Fruit fly (Drosophila melanogaster) whole organism, adult: Measurements from ENCODE around the gene plh.

Experiments
- CG11617 ChIP-seq: fragments of 200-800 bp; sonication (Bioruptor generic); optimal IDR thresholded peaks from 2 replicates; lab custom pipeline; 2017; ENCODE audit warnings: mild to moderate bottlenecking, missing biosample characterization, missing genetic modification reagents, missing genetic modification characterization
- CG12768 ChIP-seq: fragments of 200-800 bp; sonication (Bioruptor generic); optimal IDR thresholded peaks from 2 replicates; lab custom pipeline; 2017; ENCODE audit warnings: missing biosample characterization, missing genetic modification characterization, mild to moderate bottlenecking, moderate library complexity, missing genetic modification reagents
- CG14711 ChIP-seq: fragments of 200-800 bp; sonication (Bioruptor generic); optimal IDR thresholded peaks from 2 replicates; lab custom pipeline; 2018; ENCODE audit warnings: missing biosample characterization, mild to moderate bottlenecking, missing genetic modification characterization, moderate library complexity
- CG1620 ChIP-seq: fragments of 200-800 bp; sonication (Bioruptor generic); optimal IDR thresholded peaks from 2 replicates; lab custom pipeline; 2016; ENCODE audit warnings: missing biosample characterization, missing genetic modification characterization
- CG33017 ChIP-seq: fragments of 200-800 bp; sonication (Bioruptor generic); optimal IDR thresholded peaks from 2 replicates; lab custom pipeline; 2018; ENCODE audit warnings: missing biosample characterization, mild to moderate bottlenecking, missing genetic modification characterization, moderate library complexity
- CG5204 ChIP-seq: fragments of 200-800 bp; sonication (Bioruptor generic); optimal IDR thresholded peaks from 2 replicates; lab custom pipeline; 2016; ENCODE audit warnings: missing biosample characterization, missing genetic modification characterization
- CG7045 ChIP-seq: fragments of 200-800 bp; sonication (Bioruptor generic); optimal IDR thresholded peaks from 2 replicates; lab custom pipeline; 2017; ENCODE audit warnings: missing biosample characterization, mild to moderate bottlenecking, missing genetic modification characterization
- CG7101 ChIP-seq: fragments of 200-800 bp; sonication (Bioruptor generic); optimal IDR thresholded peaks from 2 replicates; lab custom pipeline; 2018; ENCODE audit warnings: missing biosample characterization, mild to moderate bottlenecking, missing genetic modification characterization, moderate library complexity
- Clk ChIP-seq: fragments of 200-800 bp; sonication (Bioruptor generic); optimal IDR thresholded peaks from 2 replicates; lab custom pipeline; 2017; ENCODE audit warnings: missing biosample characterization, missing genetic modification characterization
- Crg-1 ChIP-seq: fragments of 200-800 bp; sonication (Bioruptor generic); optimal IDR thresholded peaks from 2 replicates; lab custom pipeline; 2016; ENCODE audit warnings: missing biosample characterization, missing genetic modification characterization
- Hr96 ChIP-seq: fragments of 200-800 bp; sonication (Bioruptor generic); optimal IDR thresholded peaks from 2 replicates; lab custom pipeline; 2016; ENCODE audit warnings: missing biosample characterization, missing genetic modification characterization
- Mnt ChIP-seq: fragments of 200-800 bp; sonication (Bioruptor generic); optimal IDR thresholded peaks from 2 replicates; lab custom pipeline; 2016; ENCODE audit warnings: missing biosample characterization, mild to moderate bottlenecking, missing genetic modification characterization
- bab1 ChIP-seq: fragments of 200-800 bp; sonication (Bioruptor generic); optimal IDR thresholded peaks from 3 replicates; lab custom pipeline; 2019; ENCODE audit warnings: missing biosample characterization, mild to moderate bottlenecking, missing genetic modification characterization, moderate library complexity
- cic ChIP-seq: fragments of 200-800 bp; sonication (Bioruptor generic); optimal IDR thresholded peaks from 2 replicates; lab custom pipeline; 2017; ENCODE audit warnings: missing biosample characterization, mild to moderate bottlenecking, missing genetic modification characterization, moderate library complexity
- cnc ChIP-seq, 2 experiments: fragments of >200 bp; optimal IDR thresholded peaks; 2 replicates each; lab custom pipeline; 2017
- kay ChIP-seq: fragments of 200-800 bp; sonication (Bioruptor generic); peaks from one replicate; lab custom pipeline; 2016; ENCODE audit warnings: missing biosample characterization, missing genetic modification characterization, borderline replicate concordance
- ovo ChIP-seq: fragments of 200-800 bp; sonication (Bioruptor generic); optimal IDR thresholded peaks from 2 replicates; lab custom pipeline; 2016; ENCODE audit warnings: missing biosample characterization, missing genetic modification characterization
- pad ChIP-seq: fragments of 200-800 bp; sonication (Bioruptor generic); optimal IDR thresholded peaks from 3 replicates; lab custom pipeline; 2017; ENCODE audit warnings: missing biosample characterization, missing genetic modification characterization, mild to moderate bottlenecking, moderate library complexity, missing genetic modification reagents
- tj ChIP-seq: fragments of 200-800 bp; sonication (Bioruptor generic); optimal IDR thresholded peaks from 3 replicates; lab custom pipeline; 2017; ENCODE audit warnings: missing biosample characterization, mild to moderate bottlenecking, missing genetic modification characterization, moderate library complexity
- toe ChIP-seq: fragments of 200-800 bp; sonication (Bioruptor generic); optimal IDR thresholded peaks from 2 replicates; lab custom pipeline; 2016; ENCODE audit warnings: missing biosample characterization, missing genetic modification characterization

Gene plh

DNA sequence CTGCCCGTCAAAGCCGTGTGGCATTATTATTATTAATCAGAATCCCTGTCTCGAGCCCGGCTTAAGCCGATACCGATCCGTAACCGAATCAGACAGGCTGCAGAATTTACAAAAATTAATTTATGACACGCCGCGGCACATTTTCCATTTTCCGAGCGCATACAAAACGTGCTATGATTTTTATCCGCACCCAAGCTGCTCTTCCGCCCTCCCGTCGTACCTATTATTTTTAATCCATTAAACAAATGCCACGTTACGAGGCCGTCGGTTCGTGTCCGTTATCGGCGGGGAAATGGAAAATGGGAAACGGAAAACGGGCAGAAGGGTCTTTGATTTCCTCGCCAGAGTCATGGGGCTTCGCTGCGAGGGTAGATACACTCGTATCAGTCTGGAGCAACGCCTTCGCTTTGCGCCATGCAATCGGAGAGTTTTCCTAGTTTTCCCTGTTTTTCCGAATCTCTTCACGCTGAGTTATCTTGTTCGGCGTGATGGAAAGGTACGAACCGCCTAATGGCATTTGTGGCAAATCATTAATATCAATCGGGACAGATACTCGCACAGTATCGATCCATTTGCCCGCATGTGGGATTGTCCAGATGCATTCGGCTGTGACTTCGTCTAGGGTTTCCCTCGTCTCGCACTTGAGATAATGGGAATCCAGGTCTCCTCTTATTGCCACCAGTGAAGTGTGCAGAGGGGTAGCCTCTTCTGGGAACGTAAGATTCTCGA is 30.6 kb downstream of the plh start:
- no peak for TF ChIP-seq cic (GFP tag; lab: Kevin White, UChicago)
- no peak for TF ChIP-seq Clk (GFP tag; lab: Kevin White, UChicago)
- no peak for TF ChIP-seq pad (GFP tag; lab: Kevin White, UChicago)
- TF ChIP-seq kay (GFP tag; lab: Kevin White, UChicago) = no peak
- TF ChIP-seq tj (GFP tag; lab: Kevin White, UChicago) = no peak
- TF ChIP-seq Crg-1 (GFP tag; lab: Kevin White, UChicago) = no peak
- no peak for TF ChIP-seq CG7101 (tag; lab: Kevin White, UChicago)
- no peak for TF ChIP-seq CG11617 (GFP tag; lab: Kevin White, UChicago)
- TF ChIP-seq CG33017 (tag; lab: Kevin White, UChicago) = no peak
- TF ChIP-seq toe (GFP tag; lab: Kevin White, UChicago) = no peak
- no peak for TF ChIP-seq ovo (GFP tag; lab: Kevin White, UChicago)
- TF ChIP-seq bab1 = no peak
- TF ChIP-seq CG12768 = no peak
- no peak for TF ChIP-seq CG1620 (GFP tag; lab: Kevin White, UChicago)
- TF ChIP-seq Hr96 = no peak
- no peak for TF ChIP-seq CG7045 (GFP tag; lab: Kevin White, UChicago)
- TF ChIP-seq Mnt (GFP tag; lab: Kevin White, UChicago) = no peak
- no peak for TF ChIP-seq CG14711 (tag; lab: Kevin White, UChicago)

DNA sequence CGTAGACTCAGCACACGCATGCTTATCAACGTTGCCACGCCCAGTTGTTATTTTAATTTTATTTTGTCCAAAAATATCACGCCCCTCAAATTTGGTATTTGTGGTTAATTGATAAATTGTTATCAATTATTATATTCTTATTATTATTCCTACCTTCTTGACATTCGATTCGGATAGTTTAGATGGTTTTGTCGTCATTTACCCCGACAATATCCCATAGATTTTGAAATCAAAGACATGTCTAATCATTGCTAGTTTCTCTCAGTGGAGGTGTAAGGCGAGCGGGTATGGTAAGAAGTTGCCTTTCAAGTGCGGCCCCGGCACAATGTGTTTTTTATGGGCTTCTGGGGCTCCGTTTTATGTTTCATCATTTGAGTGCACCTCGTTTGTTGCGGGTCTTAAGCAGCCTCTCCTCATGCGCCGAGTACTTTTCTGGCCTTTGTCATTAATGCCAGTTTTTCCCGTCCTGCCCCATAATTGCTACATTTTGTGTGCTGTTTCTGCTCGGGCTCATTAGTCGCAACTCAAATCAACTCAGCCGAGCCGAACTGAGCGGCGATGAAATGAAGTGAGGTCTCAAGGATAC is 31.6 kb downstream of the plh start:
- no peak for TF ChIP-seq Clk (GFP tag; lab: Kevin White, UChicago)
- no peak for TF ChIP-seq Hr96

DNA sequence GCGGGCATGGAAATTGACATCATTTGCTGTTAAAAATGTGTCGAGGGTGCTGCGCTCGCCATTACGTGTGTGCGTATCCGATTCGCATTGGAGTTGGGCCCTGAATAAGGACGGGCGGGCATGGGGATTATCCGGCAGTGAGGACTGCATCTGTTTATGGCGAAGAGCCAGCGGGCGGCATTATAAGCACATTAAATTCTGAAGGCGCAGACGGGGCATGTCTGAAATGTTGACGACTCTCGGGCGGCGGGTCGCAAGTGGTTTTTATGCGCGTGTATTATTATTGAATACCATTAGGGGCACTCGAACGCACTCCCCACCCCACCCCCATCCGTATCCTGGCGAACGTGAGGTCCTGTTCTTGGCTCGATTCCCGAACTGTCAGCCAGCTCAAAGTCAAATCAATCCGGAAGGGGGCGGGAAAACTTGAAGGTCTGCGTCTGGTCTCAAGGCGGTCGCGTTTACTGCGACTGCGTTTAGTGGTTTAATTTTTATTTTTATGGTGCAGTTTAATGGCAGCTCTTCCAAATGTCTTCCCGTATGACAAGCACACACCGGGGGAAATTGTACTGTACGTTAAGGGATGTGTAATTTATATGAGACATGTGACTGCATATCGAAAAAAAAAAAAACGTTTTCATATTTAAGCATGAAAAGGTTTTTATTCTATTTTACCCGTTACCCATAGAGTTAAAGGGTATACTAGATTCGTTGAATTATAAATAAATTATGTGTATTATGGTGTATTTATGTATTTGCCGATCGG is 32.4 kb downstream of the plh start:
- TF ChIP-seq CG33017 (tag; lab: Kevin White, UChicago) (no peak), toe (GFP tag; lab: Kevin White, UChicago) (no peak), kay (GFP tag; lab: Kevin White, UChicago) (no peak), cnc (optimal IDR thresholded peaks at IDR 0.05; lab: Kevin White, UChicago) (no peak), bab1 (no peak), Hr96 (no peak)

DNA sequence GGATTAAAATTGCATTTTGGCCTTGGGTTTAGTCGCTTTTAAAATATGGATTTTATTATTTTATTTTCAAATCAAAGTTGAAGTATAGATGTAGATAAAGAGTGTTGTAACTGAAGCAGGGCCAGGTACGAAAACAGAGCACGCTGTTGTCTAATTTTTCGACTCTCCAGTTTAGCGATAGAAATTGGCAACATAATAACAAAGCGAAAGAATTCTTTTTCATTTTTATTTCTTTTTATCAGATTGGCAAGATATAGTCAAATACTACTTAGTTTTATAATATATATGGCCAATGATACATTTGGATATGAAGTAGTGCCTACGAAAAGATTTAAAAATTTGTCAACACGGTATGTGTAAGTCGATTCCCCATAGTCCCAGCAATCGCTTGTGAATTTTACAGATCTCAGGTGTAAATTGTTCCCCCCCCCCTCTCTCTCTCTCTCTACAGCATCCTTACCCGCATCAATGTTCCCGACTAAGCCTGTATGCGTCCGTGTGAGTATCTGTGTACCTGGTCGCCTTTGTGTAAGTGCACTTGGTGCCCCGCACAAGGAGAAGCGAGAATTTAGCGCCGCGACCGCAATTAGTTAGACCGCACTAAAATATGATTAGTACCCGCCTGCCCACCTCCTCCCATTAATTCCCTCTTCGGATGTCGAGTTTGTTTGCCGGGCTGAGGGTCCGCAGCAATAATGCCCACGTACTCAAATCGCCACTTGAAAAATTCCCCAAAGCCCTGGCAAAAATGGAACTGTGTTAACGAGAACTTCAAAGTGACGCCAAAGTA is 34.8 kb downstream of the plh start:
- TF ChIP-seq CG11617 (GFP tag; lab: Kevin White, UChicago) (no peak), Hr96 (no peak), CG5204 (no peak), CG7045 (GFP tag; lab: Kevin White, UChicago) (no peak), bab1 (no peak), cic (GFP tag; lab: Kevin White, UChicago) (no peak), CG33017 (tag; lab: Kevin White, UChicago) (no peak), CG7101 (tag; lab: Kevin White, UChicago) (no peak), cnc (optimal IDR thresholded peaks at IDR 0.05; lab: Kevin White, UChicago) (no peak), Mnt (GFP tag; lab: Kevin White, UChicago) (no peak), Clk (GFP tag; lab: Kevin White, UChicago) (no peak), CG14711 (tag; lab: Kevin White, UChicago) (no peak), ovo (GFP tag; lab: Kevin White, UChicago) (no peak), tj (GFP tag; lab: Kevin White, UChicago) (no peak)

DNA sequence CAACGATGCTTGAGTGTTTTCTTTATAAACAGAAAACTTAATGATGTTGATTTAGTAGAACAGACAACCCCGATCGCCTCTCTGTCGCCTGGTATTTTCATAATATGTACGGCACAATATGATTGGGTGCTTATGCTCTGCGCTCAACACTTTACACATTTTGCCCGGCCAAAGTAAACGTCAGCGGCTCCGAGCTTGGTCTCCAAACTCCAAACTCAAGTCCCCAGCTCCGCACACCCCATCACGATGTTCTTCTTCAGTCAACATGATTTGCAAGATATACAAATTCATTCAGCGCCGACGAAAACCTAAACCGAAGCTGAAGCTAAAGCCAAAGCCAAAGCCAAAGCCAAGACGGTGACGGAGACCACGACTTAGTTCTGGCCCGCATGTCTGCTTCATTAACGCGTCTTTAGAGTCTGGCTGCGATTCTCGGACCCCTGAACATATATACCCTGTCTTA is 35.5 kb downstream of the plh start:
- TF ChIP-seq CG11617 (GFP tag; lab: Kevin White, UChicago) (no peak), Crg-1 (GFP tag; lab: Kevin White, UChicago) (no peak), tj (GFP tag; lab: Kevin White, UChicago) (no peak), kay (GFP tag; lab: Kevin White, UChicago) (no peak), Clk (GFP tag; lab: Kevin White, UChicago) (no peak), ovo (GFP tag; lab: Kevin White, UChicago) (no peak), CG5204 (no peak), CG7101 (tag; lab: Kevin White, UChicago) (no peak), CG1620 (GFP tag; lab: Kevin White, UChicago) (no peak), bab1 (no peak), CG33017 (tag; lab: Kevin White, UChicago) (no peak), cnc (optimal IDR thresholded peaks at IDR 0.05; lab: Kevin White, UChicago) (no peak), pad (GFP tag; lab: Kevin White, UChicago) (no peak), CG14711 (tag; lab: Kevin White, UChicago) (no peak), cic (GFP tag; lab: Kevin White, UChicago) (no peak), toe (GFP tag; lab: Kevin White, UChicago) (no peak), Hr96 (no peak), CG12768 (no peak), CG7045 (GFP tag; lab: Kevin White, UChicago) (no peak)
